Worm (Caenorhabditis elegans) whole organism, L3 larva: ENCODE data around the gene Y54G2A.41.
"Not testable (repeated sequence)": the region's sequence is repeated elsewhere in the genome, so short reads cannot be mapped to it uniquely, and the experiment has no call there.

Source experiments
- R02D3.7 ChIP-seq: fragments of 150-350 bp; optimal IDR thresholded peaks from 2 replicates; lab custom pipeline; 2014; ENCODE audit warnings: missing biosample characterization, missing genetic modification characterization
- ZK546.5 ChIP-seq: sonication (generic microtip); optimal IDR thresholded peaks from 2 replicates; lab custom pipeline; 2017; ENCODE audit warnings: missing biosample characterization, missing genetic modification characterization
- aly-2 ChIP-seq: fragments of 150-350 bp; optimal IDR thresholded peaks from 2 replicates; lab custom pipeline; 2014; ENCODE audit warnings: missing biosample characterization, missing genetic modification characterization
- ama-1 ChIP-seq: fragments of 150-350 bp; optimal IDR thresholded peaks from 2 replicates; lab custom pipeline; 2018
- ceh-28 ChIP-seq: fragments of 150-350 bp; optimal IDR thresholded peaks from 2 replicates; lab custom pipeline; 2014; ENCODE audit warnings: missing biosample characterization, missing genetic modification reagents, missing genetic modification characterization
- ceh-82 ChIP-seq: fragments of 150-350 bp; optimal IDR thresholded peaks from 2 replicates; lab custom pipeline; 2014; ENCODE audit warnings: missing biosample characterization, missing genetic modification characterization
- egl-27 ChIP-seq: sonication (generic microtip); optimal IDR thresholded peaks from 4 replicates; lab custom pipeline; 2017; ENCODE audit warnings: missing biosample characterization, missing genetic modification reagents, missing genetic modification characterization
- egl-5 ChIP-seq: fragments of 150-350 bp; optimal IDR thresholded peaks from 2 replicates; lab custom pipeline; 2017; ENCODE audit warnings: missing biosample characterization, missing genetic modification reagents, missing genetic modification characterization, inconsistent platforms
- elt-1 ChIP-seq: fragments of 150-350 bp; optimal IDR thresholded peaks from 2 replicates; lab custom pipeline; 2014; ENCODE audit warnings: missing biosample characterization, missing genetic modification characterization
- elt-2 ChIP-seq: sonication (generic microtip); optimal IDR thresholded peaks from 2 replicates; lab custom pipeline; 2016; ENCODE audit warnings: missing genetic modification reagents, mild to moderate bottlenecking, missing genetic modification characterization, missing compliant biosample characterization
- elt-3 ChIP-seq, 3 experiments: fragments of 150-350 bp in 1 of 3; sonication (generic microtip) in 2 of 3; optimal IDR thresholded peaks; 2 replicates in 2 of 3; 4 replicates in 1 of 3; lab custom pipeline; 2014 to 2017; ENCODE audit warnings: missing biosample characterization in 3 of 3, missing genetic modification characterization in 3 of 3
- eor-1 ChIP-seq, 2 experiments: fragments of 150-350 bp; optimal IDR thresholded peaks; 2 replicates each; lab custom pipeline; 2014 to 2018; ENCODE audit warnings: missing biosample characterization in 2 of 2, missing genetic modification characterization in 2 of 2
- hmg-11 ChIP-seq: sonication (generic microtip); optimal IDR thresholded peaks from 2 replicates; lab custom pipeline; 2016; ENCODE audit warnings: missing genetic modification characterization, missing compliant biosample characterization
- jun-1 ChIP-seq: fragments of 150-350 bp; optimal IDR thresholded peaks from 2 replicates; lab custom pipeline; 2014; ENCODE audit warnings: missing biosample characterization, missing genetic modification reagents, missing genetic modification characterization
- lin-15B ChIP-seq: fragments of 150-350 bp; optimal IDR thresholded peaks from 2 replicates; lab custom pipeline; 2014; ENCODE audit warnings: missing biosample characterization, missing genetic modification characterization
- lin-39 ChIP-seq: fragments of 150-350 bp; optimal IDR thresholded peaks from 2 replicates; lab custom pipeline; 2018; ENCODE audit warnings: missing biosample characterization, missing genetic modification reagents, missing genetic modification characterization
- mdl-1 ChIP-seq: fragments of 150-350 bp; optimal IDR thresholded peaks from 2 replicates; lab custom pipeline; 2014; ENCODE audit warnings: missing biosample characterization, missing genetic modification characterization
- mml-1 ChIP-seq: fragments of 150-350 bp; sonication (generic microtip); optimal IDR thresholded peaks from 3 replicates; lab custom pipeline; 2014; ENCODE audit warnings: missing biosample characterization, missing genetic modification characterization
- nfya-1 ChIP-seq: sonication (generic microtip); optimal IDR thresholded peaks from 2 replicates; lab custom pipeline; 2017; ENCODE audit warnings: missing genetic modification characterization, mild to moderate bottlenecking, missing compliant biosample characterization, antibody characterized with exemption, moderate library complexity; ENCODE audit not compliant: insufficient read depth
- nhr-11 ChIP-seq: fragments of 150-350 bp; optimal IDR thresholded peaks from 2 replicates; lab custom pipeline; 2014; ENCODE audit warnings: missing biosample characterization, missing genetic modification characterization
- nhr-12 ChIP-seq: fragments of 150-350 bp; optimal IDR thresholded peaks from 2 replicates; lab custom pipeline; 2014; ENCODE audit warnings: missing biosample characterization, missing genetic modification characterization
- nhr-23 ChIP-seq: fragments of 150-350 bp; optimal IDR thresholded peaks from 2 replicates; lab custom pipeline; 2014; ENCODE audit warnings: missing biosample characterization, missing genetic modification reagents, missing genetic modification characterization
- nhr-43 ChIP-seq: sonication (generic microtip); optimal IDR thresholded peaks from 2 replicates; lab custom pipeline; 2016; ENCODE audit warnings: mild to moderate bottlenecking, missing genetic modification characterization, missing compliant biosample characterization; ENCODE audit not compliant: poor library complexity, severe bottlenecking
- nhr-67 ChIP-seq: fragments of 150-350 bp; optimal IDR thresholded peaks from 2 replicates; lab custom pipeline; 2014; ENCODE audit warnings: missing biosample characterization, missing genetic modification characterization
- nhr-76 ChIP-seq: fragments of 150-350 bp; sonication (generic microtip); optimal IDR thresholded peaks from 5 replicates; lab custom pipeline; 2014; ENCODE audit warnings: missing biosample characterization, missing genetic modification characterization
- nhr-77 ChIP-seq: fragments of 150-350 bp; optimal IDR thresholded peaks from 2 replicates; lab custom pipeline; 2014; ENCODE audit warnings: missing biosample characterization, missing genetic modification characterization
- pha-4 ChIP-seq: fragments of 150-350 bp; optimal IDR thresholded peaks from 2 replicates; lab custom pipeline; 2014; ENCODE audit warnings: missing biosample characterization, missing genetic modification reagents, missing genetic modification characterization
- skn-1 ChIP-seq: fragments of 150-350 bp; optimal IDR thresholded peaks from 2 replicates; lab custom pipeline; 2014; ENCODE audit warnings: missing biosample characterization, missing genetic modification characterization
- snpc-4 ChIP-seq: fragments of 150-350 bp; optimal IDR thresholded peaks from 2 replicates; lab custom pipeline; 2014; ENCODE audit warnings: missing biosample characterization, missing genetic modification characterization
- tbx-2 ChIP-seq: sonication (generic microtip); optimal IDR thresholded peaks from 2 replicates; lab custom pipeline; 2016; ENCODE audit warnings: mild to moderate bottlenecking, missing genetic modification characterization, missing compliant biosample characterization
- unc-62 ChIP-seq: fragments of 150-350 bp; sonication (generic microtip); optimal IDR thresholded peaks from 4 replicates; lab custom pipeline; 2014; ENCODE audit warnings: missing biosample characterization, missing genetic modification reagents, missing genetic modification characterization
- zag-1 ChIP-seq: fragments of 150-350 bp; optimal IDR thresholded peaks from 2 replicates; lab custom pipeline; 2014; ENCODE audit warnings: missing biosample characterization, missing genetic modification characterization
- ztf-11 ChIP-seq: fragments of 150-350 bp; optimal IDR thresholded peaks from 2 replicates; lab custom pipeline; 2014; ENCODE audit warnings: missing biosample characterization, missing genetic modification characterization
- ztf-4 ChIP-seq: fragments of 150-350 bp; optimal IDR thresholded peaks from 2 replicates; lab custom pipeline; 2014; ENCODE audit warnings: missing biosample characterization, missing genetic modification characterization

Y54G2A.41 gene

DNA sequence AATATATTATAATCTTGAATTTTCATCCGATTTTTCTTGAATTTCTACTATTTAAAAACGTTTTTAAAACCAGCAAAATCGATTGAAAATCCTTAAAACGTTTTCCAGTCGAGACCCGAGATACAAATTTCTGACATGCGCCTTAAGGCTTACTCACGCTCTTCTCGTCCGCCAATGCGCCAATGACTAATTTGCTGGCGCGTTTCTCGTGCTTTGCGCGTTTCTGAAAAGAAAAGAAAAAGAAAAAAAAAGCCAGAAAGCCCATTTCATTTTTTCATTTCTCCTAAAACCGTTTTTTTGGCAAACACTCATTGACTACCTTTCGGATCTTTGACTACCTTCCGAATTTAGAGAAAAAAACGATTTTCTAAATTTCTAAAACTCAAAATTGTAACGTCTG, 25.1 kb downstream of the Y54G2A.41 start:
- TF ChIP-seq lin-39: no peak
- no peak for TF ChIP-seq nfya-1 (tag; lab: Kevin White, UChicago)
- no peak for TF ChIP-seq ceh-28 (tag; lab: Kevin White, UChicago)
- no peak for TF ChIP-seq ztf-11 (tag; lab: Kevin White, UChicago)
- TF ChIP-seq jun-1 (tag; lab: Kevin White, UChicago): no peak
- TF ChIP-seq ama-1 (lab: Kevin White, UChicago): no peak
- TF ChIP-seq tbx-2 (tag; lab: Kevin White, UChicago): no peak
- TF ChIP-seq R02D3.7: no peak
- TF ChIP-seq nhr-76 (tag; lab: Kevin White, UChicago): no peak
- no peak for TF ChIP-seq elt-2 (tag; lab: Kevin White, UChicago)
- no peak for TF ChIP-seq egl-5
- no peak for TF ChIP-seq lin-15B
- TF ChIP-seq hmg-11 (tag; lab: Kevin White, UChicago): no peak
- no peak for TF ChIP-seq skn-1 (tag; lab: Kevin White, UChicago)
- TF ChIP-seq nhr-11 (tag; lab: Kevin White, UChicago): no peak
- TF ChIP-seq nhr-12 (tag; lab: Kevin White, UChicago): no peak
- TF ChIP-seq nhr-43: no peak
- TF ChIP-seq elt-3 (tag; optimal IDR thresholded peaks at IDR 0.05; lab: Kevin White, UChicago): no peak
- no peak for TF ChIP-seq zag-1 (tag; lab: Kevin White, UChicago)
- TF ChIP-seq, all 47 proteins: peak for 0

DNA sequence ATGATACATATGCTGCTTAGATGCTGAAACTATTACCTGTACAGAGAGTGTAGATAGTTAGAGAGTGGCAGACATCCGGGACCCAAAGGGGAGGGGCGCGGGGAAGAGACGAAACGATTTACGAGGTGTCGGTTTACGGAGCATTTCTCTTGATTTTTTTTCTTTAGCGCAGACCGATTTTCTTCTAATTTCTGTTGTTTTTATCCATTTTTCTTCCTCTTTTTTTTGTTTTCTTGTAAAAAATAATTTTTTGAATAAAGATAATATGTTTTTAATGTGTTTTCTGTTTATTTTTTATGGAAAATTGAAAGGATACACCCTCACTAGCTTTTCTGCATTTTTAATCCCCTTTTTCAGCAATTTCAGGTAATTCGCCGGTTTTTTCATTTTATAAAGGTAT, 26.2 kb downstream of the Y54G2A.41 start, which contains the start of gene Y54G2A.72:
Y54G2A.72 (plus strand) TSS at position 301 of the 400 bp plus-strand sequence.
- TF ChIP-seq ztf-4 (tag; lab: Kevin White, UChicago); aly-2 (tag; lab: Kevin White, UChicago); egl-27: not testable (repeated sequence)

ce11 chrIV:2782793-2783540, 31.3 kb downstream of the Y54G2A.41 start, which contains the start of gene Y54G2A.12:
Gene Y54G2A.12 (minus strand): TSS chrIV:2782843.
- TF ChIP-seq elt-1 (tag; lab: Kevin White, UChicago) (no peak), mdl-1 (no peak), nhr-77 (tag; lab: Kevin White, UChicago) (no peak), ceh-82 (tag; lab: Kevin White, UChicago) (no peak), ztf-4 (tag; lab: Kevin White, UChicago) (no peak), aly-2 (tag; lab: Kevin White, UChicago) (no peak), jun-1 (tag; lab: Kevin White, UChicago) (no peak), egl-27 (no peak), lin-15B (no peak)

DNA sequence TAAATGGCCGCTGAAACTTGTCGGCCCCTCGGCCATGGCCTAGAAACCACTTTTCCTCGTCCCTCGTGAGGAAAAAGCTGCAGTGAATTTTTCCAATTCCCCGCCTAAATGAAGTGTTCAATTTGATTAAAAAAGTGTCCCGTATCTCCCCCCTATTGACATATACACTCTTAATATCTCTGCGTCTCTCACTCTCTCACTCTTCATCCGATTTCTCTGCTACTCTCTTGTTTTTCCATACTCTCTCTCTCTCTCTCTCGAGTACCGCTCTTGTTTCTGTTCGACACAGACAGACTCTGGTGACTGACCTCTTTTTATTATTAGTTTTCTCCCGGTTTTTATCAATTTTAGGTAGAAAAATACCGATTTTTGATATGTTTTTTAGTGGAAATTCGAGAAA, 33.4 kb downstream of the Y54G2A.41 start:
- TF ChIP-seq eor-1 (tag; optimal IDR thresholded peaks at IDR 0.05; lab: Kevin White, UChicago): no peak
- TF ChIP-seq nhr-23 (tag; lab: Kevin White, UChicago): peak; percentile 40
- no peak for TF ChIP-seq tbx-2 (tag; lab: Kevin White, UChicago)
- peak; percentile 6 for TF ChIP-seq ceh-28 (tag; lab: Kevin White, UChicago)
- TF ChIP-seq nhr-67 (tag; lab: Kevin White, UChicago): no peak
- TF ChIP-seq pha-4 (tag; lab: Kevin White, UChicago): peak; percentile 82
- no peak for TF ChIP-seq nhr-12 (tag; lab: Kevin White, UChicago)
- no peak for TF ChIP-seq elt-1 (tag; lab: Kevin White, UChicago)
- peak; percentile 45 for TF ChIP-seq nfya-1 (tag; lab: Kevin White, UChicago)
- no peak for TF ChIP-seq nhr-43
- no peak for TF ChIP-seq ZK546.5
- TF ChIP-seq elt-2 (tag; lab: Kevin White, UChicago): peak; percentile 25
- TF ChIP-seq unc-62: no peak
- TF ChIP-seq mml-1 (tag; lab: Kevin White, UChicago): no peak
- TF ChIP-seq nhr-11 (tag; lab: Kevin White, UChicago): no peak
- TF ChIP-seq lin-15B: peak; percentile 40
- no peak for TF ChIP-seq jun-1 (tag; lab: Kevin White, UChicago)
- TF ChIP-seq snpc-4 (tag; lab: Kevin White, UChicago): no peak
